Fruit fly (Drosophila melanogaster): ENCODE data around the gene MED11.

The MED11 gene

dm6 chr3L:18789203-18790018, 43.8 kb downstream of the MED11 start (continued):
- TF ChIP-seq Dref (GFP tag; IDR thresholded peaks at IDR 0.05): no peak
- TF ChIP-seq Vsx1 (GFP tag; optimal IDR thresholded peaks at IDR 0.05): peak; percentile 41
- no peak for TF ChIP-seq maf-S (GFP tag; optimal IDR thresholded peaks at IDR 0.05)
- no peak for TF ChIP-seq CG11247 (GFP tag; IDR thresholded peaks at IDR 0.05)
- TF ChIP-seq bcd (GFP tag; optimal IDR thresholded peaks at IDR 0.05): peak; percentile 57
- TF ChIP-seq lov (optimal IDR thresholded peaks at IDR 0.05): no peak
- TF ChIP-seq lov (GFP tag; IDR thresholded peaks at IDR 0.05): no peak
- peak; percentile 54 for TF ChIP-seq CG9932 (GFP tag; IDR thresholded peaks at IDR 0.05)
- no peak for TF ChIP-seq sisA (GFP tag; IDR thresholded peaks at IDR 0.05)
- TF ChIP-seq CG13424 (tag; optimal IDR thresholded peaks at IDR 0.05): peak; percentile 32
- peak; percentile 62 for TF ChIP-seq CG12659 (GFP tag; optimal IDR thresholded peaks at IDR 0.05)
- TF ChIP-seq Poxn (GFP tag; IDR thresholded peaks at IDR 0.05): no peak
- TF ChIP-seq CG11085 (GFP tag; IDR thresholded peaks at IDR 0.05): no peak

DNA sequence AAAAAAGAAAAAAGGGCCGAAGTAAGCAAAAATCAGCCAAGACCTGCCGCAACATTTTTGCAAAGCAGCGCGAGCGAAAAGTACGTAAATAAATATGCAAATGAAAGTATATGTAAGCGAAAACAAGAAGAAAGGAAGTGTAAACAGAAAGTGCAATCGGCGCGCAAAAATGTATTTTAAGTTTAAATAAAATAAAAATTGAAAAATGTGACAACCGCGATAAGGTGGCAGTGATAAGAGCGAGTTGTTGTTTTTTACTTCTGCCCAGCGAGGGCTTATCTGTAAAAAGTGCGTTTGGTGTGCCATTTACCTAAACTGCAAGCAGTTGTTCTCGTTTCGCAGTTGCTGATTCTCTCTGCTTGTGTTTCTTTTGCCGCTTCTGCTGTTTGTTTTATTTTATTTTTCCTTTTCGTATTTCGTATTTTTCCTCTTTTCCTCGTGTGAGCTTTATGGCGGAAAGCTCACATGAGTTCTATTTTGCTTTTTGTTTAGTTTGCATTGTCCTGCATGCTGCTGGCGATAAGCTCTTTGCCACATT, 45.0 kb downstream of the MED11 start:
- TF ChIP-seq CG8089 (GFP tag; optimal IDR thresholded peaks at IDR 0.05) (no peak), fd64A (GFP tag; optimal IDR thresholded peaks at IDR 0.05) (no peak), CG8924 (tag; optimal IDR thresholded peaks at IDR 0.05) (no peak), Drgx (GFP tag; IDR thresholded peaks at IDR 0.05) (peak; percentile 89), lbe (GFP tag; optimal IDR thresholded peaks at IDR 0.05) (peak; percentile 26), CG11696 (GFP tag; IDR thresholded peaks at IDR 0.05) (0 out of 2 replicates have a peak, but pooled peaks have one; percentile 7), bsh (GFP tag; optimal IDR thresholded peaks at IDR 0.05) (peak in 1 of 2 experiments; percentile 83), nom (GFP tag; optimal IDR thresholded peaks at IDR 0.05) (peak; percentile 89), B-H1 (GFP tag; IDR thresholded peaks at IDR 0.05) (no peak), CG10321 (GFP tag; IDR thresholded peaks at IDR 0.05) (0 out of 2 replicates have a peak, but pooled peaks have one; percentile 21), fu2 (GFP tag; optimal IDR thresholded peaks at IDR 0.05) (no peak)

DNA sequence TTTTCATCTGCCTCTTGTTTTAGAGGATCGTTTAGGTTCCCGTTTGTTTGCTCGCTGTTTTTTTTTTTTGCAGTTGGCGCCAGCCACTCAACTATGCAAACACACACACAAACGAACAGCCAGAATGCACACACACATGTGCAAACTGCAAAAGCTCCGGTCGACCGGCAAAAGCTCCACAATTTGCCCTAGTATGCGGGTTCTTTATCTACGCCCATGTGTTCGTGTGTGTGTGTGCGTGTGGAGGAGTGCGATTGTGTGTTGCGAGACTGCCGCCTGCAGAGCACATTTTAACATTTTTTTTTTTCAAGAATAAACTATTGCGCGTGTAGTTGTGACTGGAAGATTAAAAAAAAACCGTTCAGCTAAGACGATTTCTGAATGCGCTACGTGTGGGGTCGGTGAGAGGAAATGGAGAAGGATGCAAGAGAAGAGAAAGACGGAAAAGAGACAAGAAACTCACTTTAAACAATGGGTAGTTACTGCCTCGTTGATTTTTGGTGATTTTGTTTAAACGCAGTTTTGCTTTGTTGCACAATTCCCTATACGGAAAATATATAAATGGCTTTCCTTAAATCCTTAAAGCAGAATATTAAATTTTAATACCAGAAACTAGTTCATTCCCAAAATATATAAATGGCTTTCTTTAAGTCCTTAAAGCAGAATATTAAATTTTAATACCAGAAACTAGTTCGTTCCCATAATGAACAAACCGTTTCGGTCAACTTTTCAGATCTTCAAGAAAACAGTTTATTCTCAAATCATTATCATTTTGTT, 45.8 kb downstream of the MED11 start:
- TF ChIP-seq Rfx (GFP tag; IDR thresholded peaks at IDR 0.05): peak; percentile 56
- TF ChIP-seq CG15269 (tag; optimal IDR thresholded peaks at IDR 0.05): peak; percentile 65
- TF ChIP-seq CG2120 (GFP tag; optimal IDR thresholded peaks at IDR 0.05): peak; percentile 61
- TF ChIP-seq CG10209 (GFP tag; optimal IDR thresholded peaks at IDR 0.05): peak; percentile 45
- TF ChIP-seq CG17568 (GFP tag; optimal IDR thresholded peaks at IDR 0.05): no peak
- peak; percentile 41 for TF ChIP-seq CG1233 (GFP tag; optimal IDR thresholded peaks at IDR 0.05)
- TF ChIP-seq CG9876 (GFP tag; optimal IDR thresholded peaks at IDR 0.05): no peak
- no peak for TF ChIP-seq nerfin-2 (GFP tag; IDR thresholded peaks at IDR 0.05; ENCODE audit: partially characterized antibody)
- TF ChIP-seq bsh (GFP tag; optimal IDR thresholded peaks at IDR 0.05): peak in 1 of 2 experiments; percentile 8
- peak; percentile 4 for TF ChIP-seq eyg (GFP tag; optimal IDR thresholded peaks at IDR 0.05)
- TF ChIP-seq HLH3B (GFP tag; IDR thresholded peaks at IDR 0.05): 0 out of 2 replicates have a peak, but pooled peaks have one; percentile 7
- no peak for TF ChIP-seq ara (GFP tag; IDR thresholded peaks at IDR 0.05)
- TF ChIP-seq CG10543 (GFP tag; optimal IDR thresholded peaks at IDR 0.05): peak; percentile 12
- TF ChIP-seq CrebB (tag; optimal IDR thresholded peaks at IDR 0.05): no peak
- TF ChIP-seq CG13424 (tag; optimal IDR thresholded peaks at IDR 0.05): peak; percentile 29
- peak; percentile 62 for TF ChIP-seq CG14441 (GFP tag; IDR thresholded peaks at IDR 0.05)
- peak; percentile 32 for TF ChIP-seq fd3F (GFP tag; optimal IDR thresholded peaks at IDR 0.05)
- TF ChIP-seq zf30C (GFP tag; optimal IDR thresholded peaks at IDR 0.05): no peak
- TF ChIP-seq crol (GFP tag; IDR thresholded peaks at IDR 0.05): peak; percentile 31; the same call in 1 of the 2 replicates
- no peak for TF ChIP-seq prd (optimal IDR thresholded peaks at IDR 0.05)
- TF ChIP-seq prd (GFP tag; IDR thresholded peaks at IDR 0.05): peak; percentile 42; the same call in 1 of the 3 replicates
- peak; percentile 28 for TF ChIP-seq CG15514 (GFP tag; optimal IDR thresholded peaks at IDR 0.05)
- TF ChIP-seq CG10462 (GFP tag; optimal IDR thresholded peaks at IDR 0.05): no peak
